Worm (Caenorhabditis elegans) whole organism, L4/young adult: ENCODE results near the gene dnj-20.

Experiments used
- dao-5 ChIP-seq: sonication (generic microtip); optimal IDR thresholded peaks from 2 replicates; lab custom pipeline; 2016; ENCODE audit warnings: missing genotype, missing genetic modification characterization, moderate library complexity, missing compliant biosample characterization
- him-1 ChIP-seq: sonication (generic microtip); optimal IDR thresholded peaks from 2 replicates; lab custom pipeline; 2016; ENCODE audit warnings: missing genotype, missing genetic modification reagents, missing genetic modification characterization, missing compliant biosample characterization

ce11 chrII:9617902-9618245 is 6.1 kb downstream of the dnj-20 start:
- no peak for TF ChIP-seq dao-5 (tag; lab: Kevin White, UChicago)
- TF ChIP-seq him-1 (tag; lab: Kevin White, UChicago) = no peak
